Fruit fly (Drosophila melanogaster) whole organism, embryonic: Measurements from ENCODE around the gene RtcB.
A peak's percentile ranks its signal among the peaks of the same experiment; 100 is the strongest.

Source experiments
- BEAF-32 ChIP-seq: fragments of 200-800 bp; sonication (Bioruptor generic); optimal IDR thresholded peaks from 3 replicates; lab custom pipeline; 2017; ENCODE audit warnings: missing biosample characterization, missing genetic modification characterization, mild to moderate bottlenecking, moderate library complexity, missing genetic modification reagents
- CG10565 ChIP-seq: fragments of 200-800 bp; sonication (Bioruptor generic); optimal IDR thresholded peaks from 3 replicates; lab custom pipeline; 2016; ENCODE audit warnings: missing biosample characterization, mild to moderate bottlenecking, missing genetic modification characterization
- CG12659 ChIP-seq: fragments of 200-800 bp; sonication (Bioruptor generic); optimal IDR thresholded peaks from 3 replicates; lab custom pipeline; 2017; ENCODE audit warnings: mild to moderate bottlenecking, missing biosample characterization, missing genetic modification reagents, missing genetic modification characterization
- CG12769 ChIP-seq: fragments of 200-800 bp; sonication (Bioruptor generic); optimal IDR thresholded peaks from 2 replicates; lab custom pipeline; 2019; ENCODE audit warnings: missing biosample characterization, mild to moderate bottlenecking, missing genetic modification characterization, moderate library complexity
- CG13123 ChIP-seq: fragments of 200-800 bp; sonication (Bioruptor generic); optimal IDR thresholded peaks from 2 replicates; lab custom pipeline; 2016; ENCODE audit warnings: missing biosample characterization, missing genetic modification characterization
- CG15479 ChIP-seq: fragments of 200-800 bp; sonication (Bioruptor generic); optimal IDR thresholded peaks from 3 replicates; lab custom pipeline; 2019; ENCODE audit warnings: missing biosample characterization, mild to moderate bottlenecking, missing genetic modification characterization, moderate library complexity
- CG17568 ChIP-seq: fragments of 200-800 bp; sonication (Bioruptor generic); optimal IDR thresholded peaks from 2 replicates; lab custom pipeline; 2018; ENCODE audit warnings: missing biosample characterization, mild to moderate bottlenecking, missing genetic modification characterization, moderate library complexity
- CG2678 ChIP-seq: fragments of 200-800 bp; sonication (Bioruptor generic); optimal IDR thresholded peaks from 3 replicates; lab custom pipeline; 2019; ENCODE audit warnings: missing biosample characterization, mild to moderate bottlenecking, missing genetic modification characterization, moderate library complexity
- CG2875 ChIP-seq: fragments of 200-800 bp; sonication (Bioruptor generic); optimal IDR thresholded peaks from 2 replicates; lab custom pipeline; 2017; ENCODE audit warnings: missing biosample characterization, mild to moderate bottlenecking, missing genetic modification characterization, missing genetic modification reagents
- CG3065 ChIP-seq: fragments of 200-800 bp; sonication (Bioruptor generic); optimal IDR thresholded peaks from 2 replicates; lab custom pipeline; 2016; ENCODE audit warnings: missing biosample characterization, missing genetic modification characterization
- CG3407 ChIP-seq: fragments of 200-800 bp; sonication (Bioruptor generic); optimal IDR thresholded peaks from 2 replicates; lab custom pipeline; 2018; ENCODE audit warnings: missing biosample characterization, mild to moderate bottlenecking, missing genetic modification characterization
- CG6654 ChIP-seq: fragments of 200-800 bp; sonication (Bioruptor generic); optimal IDR thresholded peaks from 2 replicates; lab custom pipeline; 2017; ENCODE audit warnings: missing biosample characterization, mild to moderate bottlenecking, missing genetic modification characterization
- CG7357 ChIP-seq: fragments of 200-800 bp; sonication (Bioruptor generic); IDR thresholded peaks from 3 replicates; pipeline ENCODE4 v1.3.6; 2022; ENCODE audit warnings: missing biosample characterization, missing genetic modification characterization
- CG7839 ChIP-seq: fragments of 200-800 bp; sonication (Bioruptor generic); optimal IDR thresholded peaks from 3 replicates; lab custom pipeline; 2018; ENCODE audit warnings: missing biosample characterization, mild to moderate bottlenecking, missing genetic modification characterization, moderate library complexity
- CG8359 ChIP-seq: fragments of 200-800 bp; sonication (Bioruptor generic); optimal IDR thresholded peaks from 2 replicates; lab custom pipeline; 2017; ENCODE audit warnings: missing biosample characterization, mild to moderate bottlenecking, missing genetic modification characterization, borderline replicate concordance
- Dip3 ChIP-seq: fragments of 200-800 bp; sonication (Bioruptor generic); optimal IDR thresholded peaks from 3 replicates; lab custom pipeline; 2016; ENCODE audit warnings: missing biosample characterization, missing genetic modification characterization
- Doc3 ChIP-seq: fragments of 200-800 bp; sonication (Bioruptor generic); IDR thresholded peaks from 3 replicates; pipeline ENCODE4 v1.3.6; 2022; ENCODE audit warnings: missing biosample characterization, missing genetic modification characterization; ENCODE audit not compliant: partially characterized antibody
- E2f1 ChIP-seq: fragments of 200-800 bp; sonication (Bioruptor generic); IDR thresholded peaks from 2 replicates; pipeline ENCODE4 v1.3.6; 2022; ENCODE audit warnings: missing biosample characterization, missing genetic modification characterization
- ERR ChIP-seq: fragments of 200-800 bp; sonication (Bioruptor generic); optimal IDR thresholded peaks from 2 replicates; lab custom pipeline; 2016; ENCODE audit warnings: missing biosample characterization, missing genetic modification characterization
- Hr39 ChIP-seq: fragments of >200 bp; optimal IDR thresholded peaks from 2 replicates; lab custom pipeline; 2017
- Lpt ChIP-seq: fragments of >200 bp; optimal IDR thresholded peaks from 2 replicates; lab custom pipeline; 2018; ENCODE audit warnings: missing biosample characterization, missing genetic modification characterization
- Nf-YB ChIP-seq: fragments of 200-800 bp; sonication (Bioruptor generic); optimal IDR thresholded peaks from 3 replicates; lab custom pipeline; 2019; ENCODE audit warnings: missing biosample characterization, mild to moderate bottlenecking, missing genetic modification characterization, moderate library complexity
- Oaz ChIP-seq: fragments of 200-800 bp; sonication (Bioruptor generic); IDR thresholded peaks from 2 replicates; pipeline ENCODE4 v1.3.6; 2022; ENCODE audit warnings: missing biosample characterization, missing genetic modification characterization
- Pdp1 ChIP-seq, 2 experiments: fragments of 200-800 bp; sonication (Bioruptor generic); optimal IDR thresholded peaks; 3 replicates each; lab custom pipeline; 2016; ENCODE audit warnings: missing biosample characterization in 2 of 2, missing genetic modification characterization in 2 of 2, mild to moderate bottlenecking in 1 of 2, moderate library complexity in 1 of 2
- Ptx1 ChIP-seq: fragments of 200-800 bp; sonication (Bioruptor generic); IDR thresholded peaks from 2 replicates; pipeline ENCODE4 v1.3.6; 2022; ENCODE audit warnings: missing biosample characterization, missing genetic modification characterization
- Stat92E ChIP-seq, 3 experiments: fragments of >200 bp in 2 of 3; fragments of 200-800 bp in 1 of 3; sonication (Bioruptor generic) in 1 of 3; optimal IDR thresholded peaks; 2 replicates each; lab custom pipeline; 2017 to 2019; ENCODE audit warnings: missing biosample characterization in 3 of 3, missing genetic modification characterization in 3 of 3, mild to moderate bottlenecking in 1 of 3, moderate library complexity in 1 of 3
- Tbp ChIP-seq: fragments of >200 bp; optimal IDR thresholded peaks from 2 replicates; lab custom pipeline; 2018; ENCODE audit warnings: missing biosample characterization, missing genetic modification characterization
- Usf ChIP-seq: fragments of 200-800 bp; sonication (Bioruptor generic); optimal IDR thresholded peaks from 2 replicates; lab custom pipeline; 2017; ENCODE audit warnings: missing genotype, missing biosample characterization, missing genetic modification characterization
- abd-A ChIP-seq: fragments of 200-800 bp; sonication (Bioruptor generic); optimal IDR thresholded peaks from 3 replicates; lab custom pipeline; 2019; ENCODE audit warnings: missing biosample characterization, mild to moderate bottlenecking, missing genetic modification characterization, moderate library complexity
- ato ChIP-seq: fragments of 200-800 bp; sonication (Bioruptor generic); IDR thresholded peaks from 2 replicates; pipeline ENCODE4 v1.3.6; 2022; ENCODE audit warnings: missing biosample characterization, missing genetic modification characterization; ENCODE audit not compliant: partially characterized antibody
- cad ChIP-seq: fragments of >200 bp; optimal IDR thresholded peaks from 2 replicates; lab custom pipeline; 2017; ENCODE audit warnings: missing biosample characterization, missing genetic modification characterization
- fd96Cb ChIP-seq: fragments of 200-800 bp; sonication (Bioruptor generic); optimal IDR thresholded peaks from 2 replicates; lab custom pipeline; 2018; ENCODE audit warnings: missing biosample characterization, mild to moderate bottlenecking, missing genetic modification characterization, moderate library complexity
- gce ChIP-seq: fragments of 200-800 bp; sonication (Bioruptor generic); IDR thresholded peaks from 3 replicates; pipeline ENCODE4 v1.3.6; 2022; ENCODE audit warnings: missing biosample characterization, missing genetic modification characterization
- hb ChIP-seq: fragments of 200-800 bp; sonication (Bioruptor generic); IDR thresholded peaks from 3 replicates; pipeline ENCODE4 v1.3.6; 2022; ENCODE audit warnings: missing biosample characterization, missing genetic modification characterization; ENCODE audit not compliant: partially characterized antibody
- hkb ChIP-seq, 2 experiments: fragments of 200-800 bp in 1 of 2; fragments of >200 bp in 1 of 2; sonication (Bioruptor generic) in 1 of 2; IDR thresholded peaks in 1 of 2; optimal IDR thresholded peaks in 1 of 2; 2 replicates each; pipeline versions ENCODE4 v1.3.6 to Lab custom; 2017 to 2022; ENCODE audit warnings: missing biosample characterization in 1 of 2, missing genetic modification characterization in 1 of 2
- jumu ChIP-seq: fragments of 200-800 bp; sonication (Bioruptor generic); optimal IDR thresholded peaks from 3 replicates; lab custom pipeline; 2016; ENCODE audit warnings: missing biosample characterization, missing genetic modification characterization
- lola ChIP-seq, 3 experiments: fragments of >200 bp in 2 of 3; fragments of 200-800 bp in 1 of 3; sonication (Bioruptor generic) in 1 of 3; optimal IDR thresholded peaks; 2 replicates each; lab custom pipeline; 2017 to 2019; ENCODE audit warnings: missing biosample characterization in 3 of 3, missing genetic modification characterization in 3 of 3, mild to moderate bottlenecking in 1 of 3, moderate library complexity in 1 of 3
- lov ChIP-seq, 2 experiments: fragments of 200-800 bp in 1 of 2; fragments of >200 bp in 1 of 2; sonication (Bioruptor generic) in 1 of 2; IDR thresholded peaks in 1 of 2; optimal IDR thresholded peaks in 1 of 2; 2 replicates in 1 of 2; 3 replicates in 1 of 2; pipeline versions ENCODE4 v1.3.6 to Lab custom; 2017 to 2022; ENCODE audit warnings: missing biosample characterization in 1 of 2, missing genetic modification characterization in 1 of 2
- nerfin-1 ChIP-seq: fragments of 200-800 bp; sonication (Bioruptor generic); optimal IDR thresholded peaks from 3 replicates; lab custom pipeline; 2019; ENCODE audit warnings: missing biosample characterization, mild to moderate bottlenecking, missing genetic modification characterization, moderate library complexity
- onecut ChIP-seq: fragments of 200-800 bp; sonication (Bioruptor generic); IDR thresholded peaks from 2 replicates; pipeline ENCODE4 v1.3.6; 2022; ENCODE audit warnings: missing biosample characterization, missing genetic modification characterization
- pzg ChIP-seq: fragments of 200-800 bp; sonication (Bioruptor generic); optimal IDR thresholded peaks from 3 replicates; lab custom pipeline; 2018; ENCODE audit warnings: missing biosample characterization, mild to moderate bottlenecking, missing genetic modification characterization, moderate library complexity
- row ChIP-seq: fragments of 200-800 bp; sonication (Bioruptor generic); IDR thresholded peaks from 3 replicates; pipeline ENCODE4 v1.3.6; 2022; ENCODE audit warnings: missing biosample characterization, missing genetic modification characterization
- schlank ChIP-seq: fragments of 200-800 bp; sonication (Bioruptor generic); optimal IDR thresholded peaks from 2 replicates; lab custom pipeline; 2018; ENCODE audit warnings: missing biosample characterization, mild to moderate bottlenecking, missing genetic modification characterization
- sens ChIP-seq: fragments of 200-800 bp; sonication (Bioruptor generic); peaks from one replicate; lab custom pipeline; 2016; ENCODE audit warnings: missing biosample characterization, missing genetic modification characterization
- seq ChIP-seq: fragments of 200-800 bp; sonication (Bioruptor generic); IDR thresholded peaks from 2 replicates; pipeline ENCODE4 v1.3.6; 2022; ENCODE audit warnings: missing biosample characterization, missing genetic modification characterization
- yki ChIP-seq: fragments of >200 bp; optimal IDR thresholded peaks from 3 replicates; lab custom pipeline; 2018
- zfh1 ChIP-seq: fragments of 200-800 bp; sonication (Bioruptor generic); IDR thresholded peaks from 3 replicates; pipeline ENCODE4 v1.3.6; 2022; ENCODE audit warnings: missing biosample characterization, missing genetic modification characterization

RtcB gene

DNA sequence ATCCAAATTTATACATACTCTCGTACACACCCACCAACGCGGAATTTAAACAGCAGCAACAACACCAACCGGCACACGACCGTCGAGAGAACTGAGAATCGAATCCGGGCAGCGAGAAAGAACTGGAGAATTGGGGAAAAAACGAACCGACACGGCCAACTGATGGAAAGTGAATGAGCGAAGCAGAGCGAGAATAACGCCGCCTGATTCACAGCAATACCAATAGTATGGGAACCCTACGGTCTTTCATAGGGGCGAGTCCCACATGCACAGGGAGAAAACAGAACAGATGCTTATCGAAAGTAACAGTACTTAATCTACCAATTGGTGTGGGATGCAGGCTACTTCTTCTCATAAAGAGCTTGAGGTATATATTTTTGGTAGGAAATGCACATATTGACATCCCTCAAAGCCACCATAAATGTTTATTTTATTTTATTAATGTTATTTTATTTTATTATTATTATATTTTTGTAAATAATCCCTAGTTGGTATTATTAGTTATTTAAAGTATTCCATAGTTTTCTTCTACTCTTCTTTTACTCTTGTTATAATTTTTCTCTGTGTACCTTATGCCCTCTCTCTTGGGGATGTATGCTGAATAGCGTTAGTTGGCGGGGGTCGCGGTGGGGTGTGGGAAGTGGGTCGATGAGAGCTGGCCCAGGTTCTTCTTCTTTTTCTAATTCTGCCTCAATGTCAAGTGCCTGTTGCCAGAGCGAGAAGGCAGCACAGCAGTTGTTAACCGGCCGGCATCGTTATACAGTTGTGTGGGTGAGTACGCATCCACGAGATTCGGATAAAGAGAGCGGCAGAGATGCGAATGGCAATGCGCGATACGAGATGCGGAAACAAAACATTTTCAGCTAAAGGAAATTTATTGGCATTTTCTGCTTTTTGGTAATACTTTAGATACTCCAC, 31.9 kb upstream of the RtcB start, which contains the start of gene CG17544 (continued):
- TF ChIP-seq Pdp1 (GFP tag; optimal IDR thresholded peaks at IDR 0.05; lab: Kevin White, UChicago) (peak; percentile 29 to 33), E2f1 (GFP tag; lab: Robert Waterston, UW) (0 out of 2 replicates have a peak, but pooled peaks have one; percentile 30), CG2875 (peak; percentile 50), ERR (GFP tag; lab: Kevin White, UChicago) (peak; percentile 40), cad (GFP tag; lab: Kevin White, UChicago) (no peak), Ptx1 (GFP tag; lab: Robert Waterston, UW) (peak; percentile 67), CG2678 (tag; lab: Kevin White, UChicago) (peak; percentile 93), CG10565 (GFP tag; lab: Kevin White, UChicago) (no peak), CG3065 (GFP tag; lab: Kevin White, UChicago) (peak; percentile 33), Oaz (GFP tag; lab: Robert Waterston, UW) (no peak), CG13123 (GFP tag; lab: Kevin White, UChicago) (peak; percentile 23), Usf (GFP tag; lab: Kevin White, UChicago) (peak; percentile 66), Stat92E (GFP tag; optimal IDR thresholded peaks at IDR 0.05; lab: Kevin White, UChicago) (no peak), lola (GFP tag; optimal IDR thresholded peaks at IDR 0.05; lab: Kevin White, UChicago) (peak in 1 of 3 experiments; percentile 83), CG12769 (tag; lab: Kevin White, UChicago) (peak; percentile 83), sens (peak; percentile 84), CG15479 (GFP tag; lab: Kevin White, UChicago) (no peak), CG12659 (GFP tag; lab: Kevin White, UChicago) (peak; percentile 82), Hr39 (lab: Kevin White, UChicago) (no peak), hkb (optimal IDR thresholded peaks at IDR 0.05; lab: Kevin White, UChicago) (no peak), hkb (GFP tag; IDR thresholded peaks at IDR 0.05; lab: Robert Waterston, UW) (no peak; the same call in none of the 2 replicates), onecut (GFP tag; lab: Robert Waterston, UW) (peak; percentile 92), Tbp (GFP tag; lab: Kevin White, UChicago) (no peak), seq (GFP tag; lab: Robert Waterston, UW) (no peak; the same call in 1 of the 2 replicates), hb (GFP tag; lab: Robert Waterston, UW) (no peak), Nf-YB (GFP tag; lab: Kevin White, UChicago) (peak; percentile 67), fd96Cb (tag; lab: Kevin White, UChicago) (peak; percentile 77), abd-A (peak; percentile 97), ato (GFP tag; lab: Robert Waterston, UW) (no peak), nerfin-1 (tag; lab: Kevin White, UChicago) (peak; percentile 74), Doc3 (GFP tag; lab: Robert Waterston, UW) (no peak), pzg (GFP tag; lab: Kevin White, UChicago) (peak; percentile 9), CG6654 (GFP tag; lab: Kevin White, UChicago) (peak; percentile 66), BEAF-32 (GFP tag; lab: Kevin White, UChicago) (no peak), CG7839 (tag; lab: Kevin White, UChicago) (peak; percentile 74), CG17568 (no peak), Dip3 (GFP tag; lab: Kevin White, UChicago) (no peak), CG3407 (peak; percentile 36), zfh1 (peak; percentile 7; the same call in 1 of the 3 replicates), lov (optimal IDR thresholded peaks at IDR 0.05; lab: Kevin White, UChicago) (no peak), lov (GFP tag; IDR thresholded peaks at IDR 0.05; lab: Robert Waterston, UW) (no peak), yki (lab: Kevin White, UChicago) (no peak), gce (peak; percentile 56; the same call in 1 of the 3 replicates), CG8359 (GFP tag; lab: Kevin White, UChicago) (peak; percentile 71), schlank (tag; lab: Kevin White, UChicago) (peak; percentile 19), CG7357 (GFP tag; lab: Robert Waterston, UW) (0 out of 3 replicates have a peak, but pooled peaks have one; percentile 42), jumu (GFP tag; lab: Kevin White, UChicago) (peak; percentile 28), row (GFP tag; lab: Robert Waterston, UW) (peak; percentile 73), Lpt (no peak)
